Worm (Caenorhabditis elegans) whole organism, early embryonic: ENCODE measurements around the gene F49F1.14.

Source experiments
- B0310.2 ChIP-seq: sonication (generic microtip); optimal IDR thresholded peaks from 2 replicates; lab custom pipeline; 2016; ENCODE audit warnings: mild to moderate bottlenecking, missing genetic modification characterization, missing compliant biosample characterization
- F13C5.2 ChIP-seq: sonication (generic microtip); optimal IDR thresholded peaks from 2 replicates; lab custom pipeline; 2017; ENCODE audit warnings: mild to moderate bottlenecking, missing genetic modification characterization, inconsistent platforms, missing compliant biosample characterization
- aly-1 ChIP-seq: sonication (generic microtip); optimal IDR thresholded peaks from 2 replicates; lab custom pipeline; 2016; ENCODE audit warnings: missing genetic modification characterization, missing compliant biosample characterization
- ama-1 ChIP-seq: fragments of 150-350 bp; optimal IDR thresholded peaks from 2 replicates; lab custom pipeline; 2014
- ceh-13 ChIP-seq: fragments of 200-800 bp; sonication (Bioruptor generic); optimal IDR thresholded peaks from 2 replicates; lab custom pipeline; 2018; ENCODE audit warnings: mild to moderate bottlenecking, missing genetic modification characterization, missing compliant biosample characterization
- ceh-36 ChIP-seq: sonication (generic microtip); optimal IDR thresholded peaks from 2 replicates; lab custom pipeline; 2016; ENCODE audit warnings: missing genetic modification characterization, inconsistent platforms, missing compliant biosample characterization
- ets-7 ChIP-seq: sonication (generic microtip); optimal IDR thresholded peaks from 2 replicates; lab custom pipeline; 2016; ENCODE audit warnings: missing genotype, missing genetic modification characterization, missing compliant biosample characterization
- flt-1 ChIP-seq: fragments of 200-800 bp; sonication (Bioruptor generic); IDR thresholded peaks from 2 replicates; pipeline ENCODE4 v1.3.6; 2022; ENCODE audit warnings: missing genetic modification characterization, missing compliant biosample characterization
- hmbx-1 ChIP-seq: sonication (generic microtip); optimal IDR thresholded peaks from 2 replicates; lab custom pipeline; 2016; ENCODE audit warnings: mild to moderate bottlenecking, missing genetic modification characterization, missing compliant biosample characterization
- hmg-4 ChIP-seq: fragments of 200-800 bp; sonication (Bioruptor generic); optimal IDR thresholded peaks from 2 replicates; lab custom pipeline; 2018; ENCODE audit warnings: mild to moderate bottlenecking, missing genetic modification characterization, missing compliant biosample characterization
- hnd-1 ChIP-seq: sonication (generic microtip); optimal IDR thresholded peaks from 2 replicates; lab custom pipeline; 2016; ENCODE audit warnings: missing genetic modification characterization, missing compliant biosample characterization
- pes-1 ChIP-seq: fragments of 200-800 bp; sonication (Bioruptor generic); IDR thresholded peaks from 2 replicates; pipeline ENCODE4 v1.3.6; 2022; ENCODE audit warnings: missing genetic modification reagents, missing genetic modification characterization, missing compliant biosample characterization
- scrt-1 ChIP-seq: fragments of 200-800 bp; sonication (Bioruptor generic); IDR thresholded peaks from 2 replicates; pipeline ENCODE4 v1.3.6; 2022; ENCODE audit warnings: missing genetic modification characterization, missing compliant biosample characterization
- sea-1 ChIP-seq: fragments of 200-800 bp; sonication (Bioruptor generic); conservative IDR thresholded peaks from 2 replicates; pipeline ENCODE4 v1.3.6; 2022; ENCODE audit warnings: missing genetic modification characterization, missing compliant biosample characterization
- tbx-11 ChIP-seq: fragments of 200-800 bp; sonication (Bioruptor generic); IDR thresholded peaks from 2 replicates; pipeline ENCODE4 v1.3.6; 2022; ENCODE audit warnings: missing genetic modification characterization, missing compliant biosample characterization
- tbx-37 ChIP-seq: fragments of 200-800 bp; sonication (Bioruptor generic); conservative IDR thresholded peaks from 2 replicates; pipeline ENCODE4 v1.3.6; 2022; ENCODE audit warnings: missing genetic modification reagents, missing genetic modification characterization, missing compliant biosample characterization
- tra-4 ChIP-seq: sonication (generic microtip); optimal IDR thresholded peaks from 2 replicates; lab custom pipeline; 2017; ENCODE audit warnings: missing genetic modification characterization, missing compliant biosample characterization

F49F1.14 gene

ce11 chrIV:4093087-4093486 lies 19.2 kb downstream of the F49F1.14 start:
- no peak for TF ChIP-seq tbx-11

- TF ChIP-seq tra-4 (tag; lab: Kevin White, UChicago): no peak
- no peak for TF ChIP-seq ama-1 (lab: Kevin White, UChicago)
- no peak for TF ChIP-seq hnd-1
- TF ChIP-seq ceh-13: no peak
- TF ChIP-seq hmbx-1: no peak
- TF ChIP-seq B0310.2: no peak
- no peak for TF ChIP-seq flt-1
- TF ChIP-seq ets-7 (tag; lab: Kevin White, UChicago): no peak
Measured at ce11 chrIV:4085787-4086262, 26.5 kb downstream of the F49F1.14 start, which contains the start of gene C35B1.2. TSS of gene C35B1.2 (plus strand) at chrIV:4086212.

- TF ChIP-seq ets-7 (tag; lab: Kevin White, UChicago) (no peak), tbx-11 (no peak), tbx-37 (GFP tag; lab: Robert Waterston, UW) (no peak), hmbx-1 (no peak), hnd-1 (no peak), scrt-1 (GFP tag; lab: Robert Waterston, UW) (no peak), aly-1 (tag; lab: Kevin White, UChicago) (no peak), flt-1 (no peak), ceh-13 (no peak), ceh-36 (tag; lab: Kevin White, UChicago) (no peak), F13C5.2 (tag; lab: Kevin White, UChicago) (no peak), sea-1 (no peak), ama-1 (lab: Kevin White, UChicago) (no peak), B0310.2 (no peak)
Measured at ce11 chrIV:4085022-4085421, 27.3 kb downstream of the F49F1.14 start.

- TF ChIP-seq flt-1: no peak
- TF ChIP-seq hnd-1: no peak
- no peak for TF ChIP-seq tbx-11
- TF ChIP-seq ama-1 (lab: Kevin White, UChicago): no peak
- no peak for TF ChIP-seq scrt-1 (GFP tag; lab: Robert Waterston, UW)
Measured at ce11 chrIV:4084109-4084508, 28.2 kb downstream of the F49F1.14 start, which contains the start of gene C35B1.5. TSS of gene C35B1.5 (minus strand) at chrIV:4084209.

ce11 chrIV:4083094-4083493 lies 29.2 kb downstream of the F49F1.14 start:
- TF ChIP-seq tbx-37 (GFP tag; lab: Robert Waterston, UW) (no peak), sea-1 (no peak), ceh-36 (tag; lab: Kevin White, UChicago) (no peak), hmbx-1 (no peak), tra-4 (tag; lab: Kevin White, UChicago) (no peak), hmg-4 (GFP tag; lab: Kevin White, UChicago) (no peak)

- TF ChIP-seq hmbx-1 (no peak), F13C5.2 (tag; lab: Kevin White, UChicago) (no peak), scrt-1 (GFP tag; lab: Robert Waterston, UW) (no peak), tbx-11 (no peak), hmg-4 (GFP tag; lab: Kevin White, UChicago) (no peak), ceh-36 (tag; lab: Kevin White, UChicago) (no peak), B0310.2 (no peak), aly-1 (tag; lab: Kevin White, UChicago) (no peak), flt-1 (no peak), pes-1 (no peak), tbx-37 (GFP tag; lab: Robert Waterston, UW) (no peak), tra-4 (tag; lab: Kevin White, UChicago) (no peak), ceh-13 (no peak), ets-7 (tag; lab: Kevin White, UChicago) (no peak), sea-1 (no peak), ama-1 (lab: Kevin White, UChicago) (no peak), hnd-1 (no peak)
Measured at ce11 chrIV:4082599-4082998, 29.7 kb downstream of the F49F1.14 start.

- TF ChIP-seq hmbx-1 (no peak), B0310.2 (no peak), F13C5.2 (tag; lab: Kevin White, UChicago) (no peak), ets-7 (tag; lab: Kevin White, UChicago) (no peak), ama-1 (lab: Kevin White, UChicago) (no peak)
Measured at ce11 chrIV:4080846-4081245, 31.4 kb downstream of the F49F1.14 start, which contains the start of the genes C35B1.9 and C35B1.3. TSS of gene C35B1.9 (minus strand) at chrIV:4080946. TSS of gene C35B1.3 (plus strand) at chrIV:4081151.

- no peak for TF ChIP-seq ceh-13
- no peak for TF ChIP-seq hmg-4 (GFP tag; lab: Kevin White, UChicago)
- no peak for TF ChIP-seq tra-4 (tag; lab: Kevin White, UChicago)
- no peak for TF ChIP-seq hmbx-1
- no peak for TF ChIP-seq tbx-11
- TF ChIP-seq sea-1: no peak
- no peak for TF ChIP-seq B0310.2
- no peak for TF ChIP-seq aly-1 (tag; lab: Kevin White, UChicago)
- TF ChIP-seq tbx-37 (GFP tag; lab: Robert Waterston, UW): no peak
- no peak for TF ChIP-seq flt-1
- no peak for TF ChIP-seq pes-1
- TF ChIP-seq ets-7 (tag; lab: Kevin White, UChicago): no peak
- TF ChIP-seq ama-1 (lab: Kevin White, UChicago): no peak
- no peak for TF ChIP-seq scrt-1 (GFP tag; lab: Robert Waterston, UW)
- TF ChIP-seq ceh-36 (tag; lab: Kevin White, UChicago): no peak
Measured at ce11 chrIV:4079514-4079913, 32.8 kb downstream of the F49F1.14 start, which contains the start of gene C35B1.4. TSS of gene C35B1.4 (plus strand) at chrIV:4079814.

- TF ChIP-seq ceh-13: no peak
- TF ChIP-seq tbx-37 (GFP tag; lab: Robert Waterston, UW): no peak
- TF ChIP-seq tra-4 (tag; lab: Kevin White, UChicago): no peak
- TF ChIP-seq hmbx-1: no peak
- no peak for TF ChIP-seq ceh-36 (tag; lab: Kevin White, UChicago)
- TF ChIP-seq ama-1 (lab: Kevin White, UChicago): no peak
- no peak for TF ChIP-seq ets-7 (tag; lab: Kevin White, UChicago)
- TF ChIP-seq scrt-1 (GFP tag; lab: Robert Waterston, UW): no peak
- TF ChIP-seq B0310.2: no peak
- TF ChIP-seq flt-1: no peak
- no peak for TF ChIP-seq hmg-4 (GFP tag; lab: Kevin White, UChicago)
- no peak for TF ChIP-seq F13C5.2 (tag; lab: Kevin White, UChicago)
- TF ChIP-seq tbx-11: no peak
- TF ChIP-seq aly-1 (tag; lab: Kevin White, UChicago): no peak
- TF ChIP-seq hnd-1: no peak
- TF ChIP-seq sea-1: no peak
- TF ChIP-seq pes-1: no peak
Measured at ce11 chrIV:4078901-4079300, 33.4 kb downstream of the F49F1.14 start, which contains the start of gene C35B1.8. TSS of gene C35B1.8 (minus strand) at chrIV:4079001.
